Fruit fly (Drosophila melanogaster): Measurements from ENCODE around the gene CrebA.

CrebA gene

dm6 chr3L:15508233-15508632, 27.0 kb upstream of the CrebA start, which contains the start of gene CG7841:
TSS of gene CG7841 (minus strand) at chr3L:15508252.
- peak; percentile 99 for TF ChIP-seq CG12768 (GFP tag; optimal IDR thresholded peaks at IDR 0.05)
- peak; percentile 98 for TF ChIP-seq Hr96 (GFP tag; optimal IDR thresholded peaks at IDR 0.05)
- peak; percentile 98 for TF ChIP-seq kay (GFP tag; ENCODE audit: borderline replicate concordance)
- TF ChIP-seq CG7045 (GFP tag; optimal IDR thresholded peaks at IDR 0.05) = peak; percentile 99
- no peak for TF ChIP-seq CG5204 (GFP tag; optimal IDR thresholded peaks at IDR 0.05)
- peak; percentile 95 for TF ChIP-seq Crg-1 (GFP tag; optimal IDR thresholded peaks at IDR 0.05)
- TF ChIP-seq bab1 (GFP tag; optimal IDR thresholded peaks at IDR 0.05) = peak; percentile 99
- TF ChIP-seq pad (GFP tag; optimal IDR thresholded peaks at IDR 0.05) = peak; percentile 90
- peak; percentile 90 for TF ChIP-seq CG1620 (GFP tag; optimal IDR thresholded peaks at IDR 0.05)
- no peak for TF ChIP-seq toe (GFP tag; optimal IDR thresholded peaks at IDR 0.05)
- peak; percentile 91 for TF ChIP-seq ovo (GFP tag; optimal IDR thresholded peaks at IDR 0.05)
- peak; percentile 99 for TF ChIP-seq CG33017 (tag; optimal IDR thresholded peaks at IDR 0.05)
- peak; percentile 97 for TF ChIP-seq CG14711 (tag; optimal IDR thresholded peaks at IDR 0.05)
- TF ChIP-seq CG11617 (GFP tag; optimal IDR thresholded peaks at IDR 0.05) = peak; percentile 99
- no peak for TF ChIP-seq cnc (optimal IDR thresholded peaks at IDR 0.05)
- TF ChIP-seq Mnt (GFP tag; optimal IDR thresholded peaks at IDR 0.05) = peak; percentile 99
- TF ChIP-seq CG7101 (tag; optimal IDR thresholded peaks at IDR 0.05) = peak; percentile 99
- TF ChIP-seq tj (GFP tag; optimal IDR thresholded peaks at IDR 0.05) = peak; percentile 89
- TF ChIP-seq Clk (GFP tag; optimal IDR thresholded peaks at IDR 0.05) = peak; percentile 96
- TF ChIP-seq cic (GFP tag; optimal IDR thresholded peaks at IDR 0.05) = peak; percentile 87

- TF ChIP-seq toe (GFP tag; optimal IDR thresholded peaks at IDR 0.05) = no peak
- no peak for TF ChIP-seq cic (GFP tag; optimal IDR thresholded peaks at IDR 0.05)
- no peak for TF ChIP-seq CG33017 (tag; optimal IDR thresholded peaks at IDR 0.05)
- TF ChIP-seq tj (GFP tag; optimal IDR thresholded peaks at IDR 0.05) = no peak
- TF ChIP-seq CG7045 (GFP tag; optimal IDR thresholded peaks at IDR 0.05) = no peak
- TF ChIP-seq CG1620 (GFP tag; optimal IDR thresholded peaks at IDR 0.05) = no peak
- TF ChIP-seq bab1 (GFP tag; optimal IDR thresholded peaks at IDR 0.05) = no peak
- no peak for TF ChIP-seq Mnt (GFP tag; optimal IDR thresholded peaks at IDR 0.05)
- TF ChIP-seq kay (GFP tag; ENCODE audit: borderline replicate concordance) = no peak
- TF ChIP-seq CG14711 (tag; optimal IDR thresholded peaks at IDR 0.05) = no peak
- no peak for TF ChIP-seq cnc (optimal IDR thresholded peaks at IDR 0.05)
- TF ChIP-seq CG11617 (GFP tag; optimal IDR thresholded peaks at IDR 0.05) = no peak
- no peak for TF ChIP-seq Clk (GFP tag; optimal IDR thresholded peaks at IDR 0.05)
- no peak for TF ChIP-seq pad (GFP tag; optimal IDR thresholded peaks at IDR 0.05)
- TF ChIP-seq ovo (GFP tag; optimal IDR thresholded peaks at IDR 0.05) = no peak
- TF ChIP-seq CG12768 (GFP tag; optimal IDR thresholded peaks at IDR 0.05) = no peak
- TF ChIP-seq CG5204 (GFP tag; optimal IDR thresholded peaks at IDR 0.05) = no peak
- no peak for TF ChIP-seq Crg-1 (GFP tag; optimal IDR thresholded peaks at IDR 0.05)
Measured at dm6 chr3L:15508750-15509149, 26.4 kb upstream of the CrebA start, which contains the start of gene Z600. TSS of gene Z600 (plus strand) at chr3L:15509061.

- TF ChIP-seq Mnt (GFP tag; optimal IDR thresholded peaks at IDR 0.05) (peak; percentile 54), bab1 (GFP tag; optimal IDR thresholded peaks at IDR 0.05) (peak; percentile 54), pad (GFP tag; optimal IDR thresholded peaks at IDR 0.05) (no peak)
Measured at dm6 chr3L:15509398-15509797, 25.8 kb upstream of the CrebA start, which contains the start of the genes gdl and gdl-ORF39. TSS of gene gdl (plus strand) at chr3L:15509445. TSS of gene gdl-ORF39 (plus strand) at chr3L:15509445.

- TF ChIP-seq Mnt (GFP tag; optimal IDR thresholded peaks at IDR 0.05) (peak; percentile 51), toe (GFP tag; optimal IDR thresholded peaks at IDR 0.05) (no peak), Clk (GFP tag; optimal IDR thresholded peaks at IDR 0.05) (no peak), CG5204 (GFP tag; optimal IDR thresholded peaks at IDR 0.05) (no peak), cic (GFP tag; optimal IDR thresholded peaks at IDR 0.05) (peak; percentile 49), CG7045 (GFP tag; optimal IDR thresholded peaks at IDR 0.05) (no peak), Hr96 (GFP tag; optimal IDR thresholded peaks at IDR 0.05) (peak; percentile 2), CG7101 (tag; optimal IDR thresholded peaks at IDR 0.05) (peak; percentile 20), Crg-1 (GFP tag; optimal IDR thresholded peaks at IDR 0.05) (no peak), CG12768 (GFP tag; optimal IDR thresholded peaks at IDR 0.05) (no peak), tj (GFP tag; optimal IDR thresholded peaks at IDR 0.05) (peak; percentile 80), kay (GFP tag; ENCODE audit: borderline replicate concordance) (peak; percentile 31), CG33017 (tag; optimal IDR thresholded peaks at IDR 0.05) (peak; percentile 12), ovo (GFP tag; optimal IDR thresholded peaks at IDR 0.05) (no peak), pad (GFP tag; optimal IDR thresholded peaks at IDR 0.05) (no peak), cnc (optimal IDR thresholded peaks at IDR 0.05) (no peak), CG14711 (tag; optimal IDR thresholded peaks at IDR 0.05) (no peak), bab1 (GFP tag; optimal IDR thresholded peaks at IDR 0.05) (peak; percentile 36), CG1620 (GFP tag; optimal IDR thresholded peaks at IDR 0.05) (no peak), CG11617 (GFP tag; optimal IDR thresholded peaks at IDR 0.05) (no peak)
Measured at dm6 chr3L:15510787-15511186, 24.4 kb upstream of the CrebA start, which contains the start of gene MsrA. TSS of gene MsrA (plus strand) at chr3L:15511052.

dm6 chr3L:15511688-15512250, 23.4 kb upstream of the CrebA start:
- TF ChIP-seq CG5204 (GFP tag; optimal IDR thresholded peaks at IDR 0.05) (no peak), Mnt (GFP tag; optimal IDR thresholded peaks at IDR 0.05) (peak; percentile 44), CG11617 (GFP tag; optimal IDR thresholded peaks at IDR 0.05) (peak; percentile 55), bab1 (GFP tag; optimal IDR thresholded peaks at IDR 0.05) (peak; percentile 37), Hr96 (GFP tag; optimal IDR thresholded peaks at IDR 0.05) (no peak), CG1620 (GFP tag; optimal IDR thresholded peaks at IDR 0.05) (no peak), tj (GFP tag; optimal IDR thresholded peaks at IDR 0.05) (peak; percentile 98), cnc (optimal IDR thresholded peaks at IDR 0.05) (no peak), kay (GFP tag; ENCODE audit: borderline replicate concordance) (peak; percentile 98), pad (GFP tag; optimal IDR thresholded peaks at IDR 0.05) (peak; percentile 41), Clk (GFP tag; optimal IDR thresholded peaks at IDR 0.05) (no peak), CG7101 (tag; optimal IDR thresholded peaks at IDR 0.05) (no peak), cic (GFP tag; optimal IDR thresholded peaks at IDR 0.05) (peak; percentile 65), ovo (GFP tag; optimal IDR thresholded peaks at IDR 0.05) (no peak), CG7045 (GFP tag; optimal IDR thresholded peaks at IDR 0.05) (no peak), toe (GFP tag; optimal IDR thresholded peaks at IDR 0.05) (no peak), Crg-1 (GFP tag; optimal IDR thresholded peaks at IDR 0.05) (no peak), CG33017 (tag; optimal IDR thresholded peaks at IDR 0.05) (peak; percentile 57), CG12768 (GFP tag; optimal IDR thresholded peaks at IDR 0.05) (peak; percentile 42), CG14711 (tag; optimal IDR thresholded peaks at IDR 0.05) (no peak)
